Worm (Caenorhabditis elegans): ENCODE measurements around the gene clec-68.
A peak's percentile ranks its signal among the peaks of the same experiment; 100 is the strongest.

The clec-68 gene

DNA sequence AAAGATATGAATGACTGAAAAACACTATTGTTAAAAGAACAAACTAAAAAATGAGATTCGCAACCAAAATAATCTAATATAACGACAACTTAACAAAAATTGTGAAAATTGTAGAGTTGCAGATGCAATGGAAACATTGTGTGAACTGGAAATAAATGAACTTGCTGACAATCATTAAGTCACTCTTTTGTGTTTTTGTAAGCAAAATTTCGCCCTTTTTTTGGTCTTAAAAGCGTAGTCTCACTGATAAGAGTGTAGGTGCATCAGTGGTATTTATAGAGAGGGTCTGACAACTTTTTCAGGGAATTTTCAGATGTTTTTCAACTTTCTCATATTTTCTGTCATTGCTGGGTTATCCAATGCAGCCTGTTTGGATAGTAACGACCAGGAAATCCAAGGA lies at the start of gene clec-68:
Gene clec-68, plus strand, starts transcription at position 301 of the 400 bp plus-strand sequence.
- TF ChIP-seq K12H6.12 (tag; optimal IDR thresholded peaks at IDR 0.05) (no peak), F10E7.11 (tag; optimal IDR thresholded peaks at IDR 0.05) (no peak), nhr-27 (tag; optimal IDR thresholded peaks at IDR 0.05) (no peak), unc-130 (GFP tag; optimal IDR thresholded peaks at IDR 0.05) (no peak)

DNA sequence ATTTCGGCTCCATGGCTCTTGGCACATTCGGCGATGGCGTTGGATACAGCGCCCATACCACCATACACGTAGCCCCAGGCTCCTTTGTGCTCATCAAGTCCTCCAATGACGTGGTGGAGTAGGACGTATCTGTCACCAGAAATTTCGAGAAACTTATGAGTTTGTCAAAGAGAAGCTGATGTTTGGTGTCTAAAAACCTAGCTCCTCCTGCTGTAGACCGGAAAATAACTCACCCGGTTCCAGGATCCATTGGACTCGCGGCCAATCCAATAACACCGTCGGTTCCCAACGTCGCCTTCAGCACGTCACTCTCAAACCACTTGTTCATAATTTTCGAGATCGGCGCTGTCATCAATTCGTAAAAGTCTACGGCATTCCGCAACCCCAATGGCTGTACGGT lies 49.3 kb upstream of the clec-68 start:
- TF ChIP-seq Y53G8AR.9 (GFP tag; conservative IDR thresholded peaks at IDR 0.05), result no peak
- TF ChIP-seq D2030.7 (GFP tag; IDR thresholded peaks at IDR 0.05), result no peak
- no peak for TF ChIP-seq nhr-90 (tag; optimal IDR thresholded peaks at IDR 0.05)
- no peak for TF ChIP-seq efl-1 (GFP tag; optimal IDR thresholded peaks at IDR 0.05)

DNA sequence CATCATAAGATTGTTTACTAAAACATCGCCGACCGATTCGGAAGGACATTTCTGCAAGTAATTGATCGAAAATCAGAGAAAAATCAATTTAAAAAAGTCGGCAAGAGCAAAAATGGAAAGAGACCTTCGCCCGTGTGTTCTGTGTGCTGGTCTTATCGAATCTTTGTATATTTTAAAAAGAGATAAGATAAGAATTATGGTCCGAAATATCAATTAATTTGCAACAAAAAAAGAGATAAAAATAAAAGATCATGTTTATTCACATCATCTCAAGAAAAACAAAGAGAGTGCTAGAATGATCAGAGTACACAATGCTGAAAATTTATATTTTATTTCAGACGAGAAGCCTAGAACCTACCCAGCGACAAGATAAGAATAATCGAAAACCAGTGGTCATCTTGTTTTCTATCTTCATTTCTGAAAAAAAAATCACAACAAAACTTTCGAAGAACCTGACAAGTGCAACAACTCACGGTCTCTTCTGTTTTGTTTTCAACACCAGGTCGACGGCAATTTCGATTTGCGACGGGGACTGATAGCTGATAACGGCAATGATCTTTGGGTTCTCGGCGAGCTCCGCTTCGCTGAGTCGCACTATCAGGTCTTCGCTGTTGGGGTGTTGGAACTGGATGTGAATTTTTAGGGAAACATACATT lies 47.8 kb upstream of the clec-68 start, which contains the start of gene F37C4.6:
Gene F37C4.6, minus strand, starts transcription at position 51 of the 656 bp plus-strand sequence.
- peak; percentile 76 for TF ChIP-seq nhr-80 (tag; optimal IDR thresholded peaks at IDR 0.05)
- TF ChIP-seq zfh-2 (GFP tag; conservative IDR thresholded peaks at IDR 0.05), result no peak

DNA sequence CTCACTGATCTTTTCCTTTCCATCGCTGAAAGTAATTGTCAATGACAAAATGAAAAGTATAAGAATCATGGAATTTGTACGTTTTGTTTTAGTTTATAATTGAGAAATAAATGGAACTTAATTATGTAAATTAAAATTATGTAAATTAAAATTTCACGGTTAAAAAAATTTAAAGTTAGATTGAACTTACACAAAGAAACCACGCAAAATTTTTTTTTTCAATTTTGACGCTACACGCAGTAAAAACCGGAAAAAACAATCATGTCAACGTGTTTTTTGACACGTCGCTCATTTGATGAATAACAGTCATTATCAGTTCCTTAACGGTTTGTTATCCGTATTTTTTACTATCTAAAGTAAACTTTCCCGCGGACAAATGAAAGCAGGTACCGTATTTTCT lies 45.1 kb upstream of the clec-68 start, which contains the start of the genes F37C4.8 and oac-23:
Gene F37C4.8, minus strand, starts transcription at position 101 of the 400 bp plus-strand sequence.
Gene oac-23, plus strand, starts transcription at position 323 of the 400 bp plus-strand sequence.
- TF ChIP-seq ama-1 (optimal IDR thresholded peaks at IDR 0.05), result no peak
- TF ChIP-seq ama-1 (GFP tag; optimal IDR thresholded peaks at IDR 0.05), result no peak
- no peak for TF ChIP-seq snpc-3.4 (tag; optimal IDR thresholded peaks at IDR 0.05)
- TF ChIP-seq let-607 (tag; optimal IDR thresholded peaks at IDR 0.05), result no peak
- TF ChIP-seq efl-1 (GFP tag; optimal IDR thresholded peaks at IDR 0.05), result no peak
- no peak for TF ChIP-seq madf-3 (GFP tag; IDR thresholded peaks at IDR 0.05)
- TF ChIP-seq D2030.7 (GFP tag; IDR thresholded peaks at IDR 0.05), result no peak
- no peak for TF ChIP-seq Y56A3A.18 (GFP tag; IDR thresholded peaks at IDR 0.05)
- no peak for TF ChIP-seq ets-4 (GFP tag; optimal IDR thresholded peaks at IDR 0.05)
- no peak for TF ChIP-seq bed-1 (GFP tag; IDR thresholded peaks at IDR 0.05)
- no peak for TF ChIP-seq rpc-1 (optimal IDR thresholded peaks at IDR 0.05)
- no peak for TF ChIP-seq rpc-1 (tag; optimal IDR thresholded peaks at IDR 0.05)
- TF ChIP-seq B0261.1 (tag; optimal IDR thresholded peaks at IDR 0.05), result no peak
- TF ChIP-seq F57A8.1 (GFP tag; optimal IDR thresholded peaks at IDR 0.05), result no peak

DNA sequence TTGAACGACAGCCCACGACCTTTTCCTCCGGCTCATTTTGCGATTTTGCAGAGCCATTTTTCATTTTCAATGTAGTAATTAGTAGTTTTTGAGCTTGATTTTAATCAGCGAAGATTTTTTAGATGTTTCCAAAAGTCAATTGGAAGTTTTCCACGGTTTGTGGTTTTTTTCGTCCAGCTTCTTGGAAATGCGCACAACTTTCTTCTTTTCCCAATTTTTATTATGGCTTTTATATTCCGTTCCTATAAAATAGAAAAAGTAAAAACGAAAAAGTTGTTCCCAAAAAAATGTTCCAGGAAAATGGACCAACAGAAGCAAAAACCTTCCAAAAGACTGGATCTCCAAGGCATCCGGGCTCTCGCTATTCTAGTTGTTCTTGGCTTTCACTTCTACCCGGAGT lies 40.8 kb upstream of the clec-68 start, which contains the start of gene oac-22:
Gene oac-22, plus strand, starts transcription at position 301 of the 400 bp plus-strand sequence.
- TF ChIP-seq aptf-3 (GFP tag; IDR thresholded peaks at IDR 0.05), result no peak
- no peak for TF ChIP-seq dox-1 (GFP tag; IDR thresholded peaks at IDR 0.05)
- no peak for TF ChIP-seq let-607 (tag; optimal IDR thresholded peaks at IDR 0.05)
- TF ChIP-seq lin-35 (GFP tag; optimal IDR thresholded peaks at IDR 0.05), result no peak
- TF ChIP-seq mxl-1 (tag; optimal IDR thresholded peaks at IDR 0.05), result no peak

DNA sequence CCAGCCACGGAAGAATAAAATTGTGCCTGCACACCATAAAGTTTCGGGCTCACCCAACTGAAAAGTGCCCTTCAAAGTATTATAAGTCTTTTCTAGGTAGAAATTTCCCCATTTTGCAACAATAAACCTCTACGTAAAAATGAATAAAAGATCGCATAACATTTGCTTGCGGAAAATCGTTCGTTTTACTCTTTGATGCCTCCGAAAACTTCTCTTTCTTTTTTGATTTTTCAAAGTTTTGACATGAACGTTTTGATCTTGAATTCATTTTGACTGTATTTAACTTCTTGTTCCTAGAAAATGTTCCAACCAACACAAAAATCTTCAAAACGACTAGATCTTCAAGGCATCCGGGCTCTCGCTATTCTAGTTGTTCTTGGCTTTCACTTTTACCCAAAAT lies 37.3 kb upstream of the clec-68 start, which contains the start of gene oac-21:
Gene oac-21, plus strand, starts transcription at position 301 of the 400 bp plus-strand sequence.
- TF ChIP-seq akir-1 (GFP tag; optimal IDR thresholded peaks at IDR 0.05) (no peak), lin-54 (GFP tag; optimal IDR thresholded peaks at IDR 0.05) (no peak), madf-6 (GFP tag; IDR thresholded peaks at IDR 0.05) (no peak), ztf-6 (GFP tag; IDR thresholded peaks at IDR 0.05) (no peak), attf-5 (GFP tag; optimal IDR thresholded peaks at IDR 0.05) (no peak), somi-1 (GFP tag; optimal IDR thresholded peaks at IDR 0.05) (no peak), nfyb-1 (GFP tag; IDR thresholded peaks at IDR 0.05) (no peak), K12H6.12 (tag; optimal IDR thresholded peaks at IDR 0.05) (no peak), hlh-12 (tag; optimal IDR thresholded peaks at IDR 0.05) (no peak)

Data from whole organism, young adult.